Fruit fly (Drosophila melanogaster): ENCODE data around the gene Seipin.

Seipin gene

DNA sequence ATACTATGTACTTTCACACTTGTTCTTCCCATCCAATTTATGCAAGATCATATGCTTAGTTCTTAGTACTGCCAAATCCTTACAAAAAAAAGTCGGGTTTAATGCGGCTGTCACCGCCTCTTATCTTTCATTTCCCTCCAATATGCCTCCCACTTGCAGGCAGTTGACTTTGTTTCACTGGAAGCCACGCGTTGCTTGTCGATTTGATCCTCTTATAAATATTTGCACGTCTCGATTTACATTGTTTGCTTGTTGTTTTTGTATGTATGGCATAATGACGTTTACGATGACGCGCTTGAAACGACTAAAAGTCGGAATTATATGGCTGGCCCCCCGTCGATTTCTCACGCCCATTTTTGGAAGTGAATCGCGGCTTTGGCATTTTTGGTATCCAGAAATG is 29.4 kb downstream of the Seipin start (continued):
- TF ChIP-seq Sox14 (GFP tag; optimal IDR thresholded peaks at IDR 0.05) (no peak), Lpt (GFP tag; optimal IDR thresholded peaks at IDR 0.05) (no peak), CG32006 (GFP tag; optimal IDR thresholded peaks at IDR 0.05) (no peak), CG8119 (GFP tag; IDR thresholded peaks at IDR 0.05) (no peak), CG6854 (GFP tag; optimal IDR thresholded peaks at IDR 0.05) (peak; percentile 52), achi (GFP tag; optimal IDR thresholded peaks at IDR 0.05) (no peak), Sox15 (GFP tag; optimal IDR thresholded peaks at IDR 0.05) (no peak), Ets21C (GFP tag; optimal IDR thresholded peaks at IDR 0.05) (no peak), ss (GFP tag; optimal IDR thresholded peaks at IDR 0.05) (peak in 1 of 2 experiments; percentile 41), Eip75B (GFP tag; optimal IDR thresholded peaks at IDR 0.05) (no peak), CG1621 (tag; optimal IDR thresholded peaks at IDR 0.05) (no peak), CG8319 (GFP tag; optimal IDR thresholded peaks at IDR 0.05) (no peak), CG6163 (GFP tag; IDR thresholded peaks at IDR 0.05) (peak; percentile 29; the same call in 1 of the 3 replicates), esn (GFP tag; optimal IDR thresholded peaks at IDR 0.05) (no peak), Hr39 (GFP tag; optimal IDR thresholded peaks at IDR 0.05) (no peak)

DNA sequence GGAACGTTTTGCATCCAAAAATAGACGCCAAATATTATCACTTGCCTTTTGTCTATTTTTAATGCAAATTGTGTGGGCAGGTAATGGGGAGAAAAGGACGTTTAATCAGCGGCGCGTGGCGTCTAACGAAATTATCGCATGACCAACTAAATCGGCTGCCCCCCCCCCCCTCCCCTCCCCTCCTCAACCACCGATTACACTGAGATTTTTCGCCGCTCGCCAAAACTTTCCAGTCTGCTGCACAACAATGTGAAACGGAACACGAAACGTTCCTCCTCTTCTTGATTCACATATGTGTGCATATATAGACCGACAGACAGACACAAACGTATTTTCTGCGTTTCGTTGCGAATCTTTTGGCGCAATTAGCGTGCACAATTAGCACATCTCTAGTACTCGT is 31.5 kb downstream of the Seipin start:
- TF ChIP-seq dac (GFP tag; optimal IDR thresholded peaks at IDR 0.05): no peak
- no peak for TF ChIP-seq CG11762 (GFP tag; optimal IDR thresholded peaks at IDR 0.05; ENCODE audit: insufficient read depth)
- no peak for TF ChIP-seq salr (GFP tag; optimal IDR thresholded peaks at IDR 0.05)
- no peak for TF ChIP-seq CG1621 (tag; optimal IDR thresholded peaks at IDR 0.05)
- TF ChIP-seq pdm3 (GFP tag; optimal IDR thresholded peaks at IDR 0.05): no peak
- TF ChIP-seq CG6854 (GFP tag; optimal IDR thresholded peaks at IDR 0.05): no peak
- TF ChIP-seq CG31627 (GFP tag; optimal IDR thresholded peaks at IDR 0.05): no peak
- TF ChIP-seq eg (GFP tag; IDR thresholded peaks at IDR 0.05): no peak

DNA sequence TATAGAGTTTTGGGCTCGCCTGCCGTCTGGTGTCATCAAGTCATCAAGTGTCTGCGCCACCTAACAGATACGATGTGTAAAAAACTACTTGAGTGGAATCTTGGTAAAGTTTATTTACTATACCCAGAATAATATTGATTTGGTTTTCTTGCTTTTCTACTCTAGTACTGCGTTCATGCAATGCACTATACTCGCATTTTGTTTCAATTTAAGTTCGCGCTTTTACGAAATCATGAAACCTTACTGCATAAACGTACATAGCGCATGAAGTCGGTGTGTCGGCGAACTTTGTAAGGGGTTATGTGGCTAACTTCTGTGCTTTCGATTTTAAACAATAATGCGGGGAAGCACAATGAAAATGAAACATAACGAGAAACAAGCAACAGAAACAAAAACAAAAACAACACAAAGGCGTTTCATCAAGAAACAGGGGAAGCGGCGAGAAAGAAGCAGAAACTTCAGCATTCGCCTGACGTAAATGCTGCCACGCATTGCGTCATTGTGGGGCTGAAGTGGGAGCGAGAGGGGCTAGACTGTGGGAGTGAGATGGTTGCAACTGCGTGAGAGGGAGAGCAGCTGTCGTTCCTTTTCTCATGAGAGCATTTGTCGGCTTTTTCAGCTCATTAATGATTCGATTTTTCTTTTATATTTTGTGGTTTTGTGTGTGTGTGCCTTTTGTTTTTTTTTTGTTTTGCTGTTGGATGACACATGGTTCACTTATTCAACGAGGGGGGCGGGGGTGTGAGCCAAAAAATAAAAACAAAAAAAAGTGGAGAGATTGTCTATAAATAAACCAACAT is 32.7 kb downstream of the Seipin start:
- TF ChIP-seq CG6276 (GFP tag; optimal IDR thresholded peaks at IDR 0.05) (peak; percentile 53), vri (GFP tag; optimal IDR thresholded peaks at IDR 0.05) (peak; percentile 97), CG11762 (GFP tag; optimal IDR thresholded peaks at IDR 0.05; ENCODE audit: insufficient read depth) (no peak), Met (GFP tag; optimal IDR thresholded peaks at IDR 0.05) (peak; percentile 14), Gug (GFP tag; IDR thresholded peaks at IDR 0.05) (0 out of 2 replicates have a peak, but pooled peaks have one; percentile 11), CG4318 (GFP tag; optimal IDR thresholded peaks at IDR 0.05) (no peak), Blimp-1 (GFP tag; optimal IDR thresholded peaks at IDR 0.05) (peak; percentile 47), ss (GFP tag; optimal IDR thresholded peaks at IDR 0.05) (peak; percentile 16 to 34), net (GFP tag; optimal IDR thresholded peaks at IDR 0.05) (peak; percentile 37), CG6854 (GFP tag; optimal IDR thresholded peaks at IDR 0.05) (no peak), eg (GFP tag; IDR thresholded peaks at IDR 0.05) (peak; percentile 81), CG8119 (GFP tag; IDR thresholded peaks at IDR 0.05) (peak; percentile 71), Lpt (GFP tag; optimal IDR thresholded peaks at IDR 0.05) (peak; percentile 9), Sox14 (GFP tag; optimal IDR thresholded peaks at IDR 0.05) (peak; percentile 30), Eip78C (GFP tag) (peak; percentile 59), dac (GFP tag; optimal IDR thresholded peaks at IDR 0.05) (no peak), CG34406 (GFP tag; optimal IDR thresholded peaks at IDR 0.05) (no peak), dsx (GFP tag; optimal IDR thresholded peaks at IDR 0.05; ENCODE audit: poor library complexity, severe bottlenecking) (peak; percentile 29), CG6163 (GFP tag; IDR thresholded peaks at IDR 0.05) (peak; percentile 71), topi (GFP tag; optimal IDR thresholded peaks at IDR 0.05) (peak; percentile 50), CG15336 (GFP tag; IDR thresholded peaks at IDR 0.05) (peak; percentile 63; the same call in 1 of the 2 replicates), CG6808 (GFP tag; optimal IDR thresholded peaks at IDR 0.05) (peak; percentile 49), svp (GFP tag) (peak; percentile 83), fd85E (GFP tag; optimal IDR thresholded peaks at IDR 0.05) (no peak)

Measured in whole organism, prepupa.